Fruit fly (Drosophila melanogaster): ENCODE data around the gene CG6712.

CG6712 gene

dm6 chr2L:12055837-12056388 is 40.4 kb downstream of the CG6712 start, which contains the start of the genes JhI-21, RpL7-like and CG34164 (continued):
- TF ChIP-seq lmd (GFP tag; IDR thresholded peaks at IDR 0.05) (no peak), CG11560 (tag; IDR thresholded peaks at IDR 0.05) (no peak), sug (tag; optimal IDR thresholded peaks at IDR 0.05) (no peak), h (optimal IDR thresholded peaks at IDR 0.05) (no peak), fru (optimal IDR thresholded peaks at IDR 0.05) (no peak), ewg (GFP tag; optimal IDR thresholded peaks at IDR 0.05) (peak; percentile 33), shn (GFP tag; optimal IDR thresholded peaks at IDR 0.05) (no peak), Max (GFP tag; optimal IDR thresholded peaks at IDR 0.05) (peak; percentile 82), CG1647 (GFP tag; optimal IDR thresholded peaks at IDR 0.05) (no peak), CG12659 (GFP tag; optimal IDR thresholded peaks at IDR 0.05) (peak; percentile 2), nau (GFP tag; optimal IDR thresholded peaks at IDR 0.05) (no peak), gfzf (GFP tag; optimal IDR thresholded peaks at IDR 0.05) (peak; percentile 23), Abd-B (GFP tag; optimal IDR thresholded peaks at IDR 0.05) (no peak), Ets97D (GFP tag; optimal IDR thresholded peaks at IDR 0.05) (peak; percentile 77), CG15514 (GFP tag; optimal IDR thresholded peaks at IDR 0.05) (peak; percentile 41), CG5180 (GFP tag; optimal IDR thresholded peaks at IDR 0.05) (no peak), CG15011 (GFP tag; optimal IDR thresholded peaks at IDR 0.05) (no peak), Dip2 (GFP tag; IDR thresholded peaks at IDR 0.05) (no peak), fd102C (GFP tag; optimal IDR thresholded peaks at IDR 0.05) (no peak), schlank (tag; optimal IDR thresholded peaks at IDR 0.05) (no peak), tgo (GFP tag; IDR thresholded peaks at IDR 0.05) (no peak), Bdp1 (GFP tag; optimal IDR thresholded peaks at IDR 0.05) (no peak), CG15479 (GFP tag; optimal IDR thresholded peaks at IDR 0.05) (no peak), mam (GFP tag; optimal IDR thresholded peaks at IDR 0.05) (no peak), E2f1 (GFP tag; IDR thresholded peaks at IDR 0.05) (peak; percentile 19; the same call in 1 of the 2 replicates), CG12769 (tag; optimal IDR thresholded peaks at IDR 0.05) (no peak), Poxn (GFP tag; IDR thresholded peaks at IDR 0.05) (no peak), Hand (GFP tag; optimal IDR thresholded peaks at IDR 0.05) (no peak), CG12299 (tag; optimal IDR thresholded peaks at IDR 0.05) (no peak), unpg (GFP tag; optimal IDR thresholded peaks at IDR 0.05) (no peak), caup (GFP tag; optimal IDR thresholded peaks at IDR 0.05; ENCODE audit: severe bottlenecking) (no peak), CG4404 (GFP tag; IDR thresholded peaks at IDR 0.05) (no peak), Awh (GFP tag; IDR thresholded peaks at IDR 0.05) (no peak), CG8944 (GFP tag; optimal IDR thresholded peaks at IDR 0.05) (no peak), pros (GFP tag; optimal IDR thresholded peaks at IDR 0.05) (no peak), CG12391 (tag; optimal IDR thresholded peaks at IDR 0.05) (no peak), dm (GFP tag; optimal IDR thresholded peaks at IDR 0.05) (peak; percentile 88), tio (GFP tag; optimal IDR thresholded peaks at IDR 0.05) (no peak), Myb (GFP tag; optimal IDR thresholded peaks at IDR 0.05) (no peak), Atf3 (GFP tag; optimal IDR thresholded peaks at IDR 0.05) (no peak), CG2116 (GFP tag; optimal IDR thresholded peaks at IDR 0.05) (peak; percentile 93), Blimp-1 (GFP tag; optimal IDR thresholded peaks at IDR 0.05) (no peak), Hr3 (GFP tag; optimal IDR thresholded peaks at IDR 0.05) (no peak), MTF-1 (GFP tag; optimal IDR thresholded peaks at IDR 0.05; ENCODE audit: borderline replicate concordance) (no peak), knrl (GFP tag; IDR thresholded peaks at IDR 0.05; ENCODE audit: partially characterized antibody) (peak; percentile 62), wdn (GFP tag; IDR thresholded peaks at IDR 0.05) (no peak), ranshi (GFP tag; IDR thresholded peaks at IDR 0.05) (no peak), Fer3 (tag; optimal IDR thresholded peaks at IDR 0.05) (no peak), lbe (GFP tag; optimal IDR thresholded peaks at IDR 0.05) (peak; percentile 69), aop (GFP tag; IDR thresholded peaks at IDR 0.05) (no peak), CG18599 (GFP tag; optimal IDR thresholded peaks at IDR 0.05) (no peak)

Measured in whole organism, embryonic.